Fruit fly (Drosophila melanogaster) whole organism: ENCODE results near the gene ND-B18.

Experiments used
- CG8478 ChIP-seq: fragments of >200 bp; optimal IDR thresholded peaks from 2 replicates; lab custom pipeline; 2018; ENCODE audit warnings: inconsistent platforms
- Dll ChIP-seq: fragments of >200 bp; optimal IDR thresholded peaks from 2 replicates; lab custom pipeline; 2017
- EcR ChIP-seq, 2 experiments: fragments of >200 bp; optimal IDR thresholded peaks; 2 replicates each; lab custom pipeline; 2017; ENCODE audit warnings: missing biosample characterization in 2 of 2, missing genetic modification characterization in 2 of 2, missing genetic modification reagents in 2 of 2
- pan ChIP-seq: fragments of >200 bp; optimal IDR thresholded peaks from 2 replicates; lab custom pipeline; 2017
- psq ChIP-seq: fragments of >200 bp; optimal IDR thresholded peaks from 2 replicates; lab custom pipeline; 2017
- usp ChIP-seq: fragments of >200 bp; optimal IDR thresholded peaks from 2 replicates; lab custom pipeline; 2017; ENCODE audit warnings: missing biosample characterization, missing genetic modification characterization, mixed read lengths

Gene ND-B18

dm6 chrX:15042499-15042898 is 21.0 kb upstream of the ND-B18 start:
- TF ChIP-seq psq (lab: Kevin White, UChicago) (no peak), CG8478 (lab: Kevin White, UChicago) (no peak), Dll (lab: Kevin White, UChicago) (no peak), pan (lab: Kevin White, UChicago) (no peak), usp (GFP tag; lab: Kevin White, UChicago) (no peak), EcR (GFP tag; optimal IDR thresholded peaks at IDR 0.05; lab: Kevin White, UChicago) (no peak)

- TF ChIP-seq EcR (GFP tag; optimal IDR thresholded peaks at IDR 0.05; lab: Kevin White, UChicago), result no peak
- TF ChIP-seq usp (GFP tag; lab: Kevin White, UChicago), result no peak
- no peak for TF ChIP-seq Dll (lab: Kevin White, UChicago)
- no peak for TF ChIP-seq CG8478 (lab: Kevin White, UChicago)
- TF ChIP-seq psq (lab: Kevin White, UChicago), result no peak
- no peak for TF ChIP-seq pan (lab: Kevin White, UChicago)
These were observed 20.4 kb upstream of the ND-B18 start for dm6 chrX:15043013-15043699.

- TF ChIP-seq psq (lab: Kevin White, UChicago) (no peak), pan (lab: Kevin White, UChicago) (no peak), usp (GFP tag; lab: Kevin White, UChicago) (no peak), EcR (GFP tag; optimal IDR thresholded peaks at IDR 0.05; lab: Kevin White, UChicago) (no peak), CG8478 (lab: Kevin White, UChicago) (no peak), Dll (lab: Kevin White, UChicago) (no peak)
These were observed 19.8 kb upstream of the ND-B18 start, which contains the start of gene CG5541 for dm6 chrX:15043700-15044225. TSS of gene CG5541 (plus strand) at chrX:15044123.

- TF ChIP-seq pan (lab: Kevin White, UChicago) (no peak), psq (lab: Kevin White, UChicago) (no peak), CG8478 (lab: Kevin White, UChicago) (no peak), EcR (GFP tag; optimal IDR thresholded peaks at IDR 0.05; lab: Kevin White, UChicago) (no peak), usp (GFP tag; lab: Kevin White, UChicago) (no peak), Dll (lab: Kevin White, UChicago) (no peak)
These were observed 17.9 kb upstream of the ND-B18 start for dm6 chrX:15045608-15046007.

- no peak for TF ChIP-seq EcR (GFP tag; optimal IDR thresholded peaks at IDR 0.05; lab: Kevin White, UChicago)
- no peak for TF ChIP-seq pan (lab: Kevin White, UChicago)
- no peak for TF ChIP-seq usp (GFP tag; lab: Kevin White, UChicago)
- TF ChIP-seq CG8478 (lab: Kevin White, UChicago), result no peak
- TF ChIP-seq psq (lab: Kevin White, UChicago), result no peak
These were observed 14.8 kb upstream of the ND-B18 start for dm6 chrX:15048713-15049112.

dm6 chrX:15062619-15063018 is 914 bp upstream of the ND-B18 start:
- TF ChIP-seq EcR (GFP tag; optimal IDR thresholded peaks at IDR 0.05; lab: Kevin White, UChicago), result no peak
- TF ChIP-seq CG8478 (lab: Kevin White, UChicago), result no peak
- no peak for TF ChIP-seq pan (lab: Kevin White, UChicago)
- TF ChIP-seq usp (GFP tag; lab: Kevin White, UChicago), result no peak
- TF ChIP-seq psq (lab: Kevin White, UChicago), result no peak
- no peak for TF ChIP-seq Dll (lab: Kevin White, UChicago)

- no peak for TF ChIP-seq usp (GFP tag; lab: Kevin White, UChicago)
- no peak for TF ChIP-seq Dll (lab: Kevin White, UChicago)
- no peak for TF ChIP-seq EcR (GFP tag; optimal IDR thresholded peaks at IDR 0.05; lab: Kevin White, UChicago)
- no peak for TF ChIP-seq CG8478 (lab: Kevin White, UChicago)
- TF ChIP-seq psq (lab: Kevin White, UChicago), result no peak
- no peak for TF ChIP-seq pan (lab: Kevin White, UChicago)
These were observed 3.0 kb downstream of the ND-B18 start, which contains the start of the genes opm and dob for dm6 chrX:15066374-15067057. TSS of gene opm (minus strand) at chrX:15066432. TSS of gene dob (plus strand) at chrX:15067007.

dm6 chrX:15068537-15068936 is 5.0 kb downstream of the ND-B18 start:
- TF ChIP-seq EcR (GFP tag; optimal IDR thresholded peaks at IDR 0.05; lab: Kevin White, UChicago), result no peak
- no peak for TF ChIP-seq CG8478 (lab: Kevin White, UChicago)
- TF ChIP-seq usp (GFP tag; lab: Kevin White, UChicago), result no peak
- no peak for TF ChIP-seq Dll (lab: Kevin White, UChicago)
- TF ChIP-seq pan (lab: Kevin White, UChicago), result no peak
- TF ChIP-seq psq (lab: Kevin White, UChicago), result no peak

- TF ChIP-seq psq (lab: Kevin White, UChicago), result no peak
- no peak for TF ChIP-seq EcR (GFP tag; optimal IDR thresholded peaks at IDR 0.05; lab: Kevin White, UChicago)
- TF ChIP-seq Dll (lab: Kevin White, UChicago), result no peak
- no peak for TF ChIP-seq CG8478 (lab: Kevin White, UChicago)
- no peak for TF ChIP-seq pan (lab: Kevin White, UChicago)
- TF ChIP-seq usp (GFP tag; lab: Kevin White, UChicago), result no peak
These were observed 5.9 kb downstream of the ND-B18 start for dm6 chrX:15069417-15069896.

dm6 chrX:15070137-15070536 is 6.6 kb downstream of the ND-B18 start:
- TF ChIP-seq Dll (lab: Kevin White, UChicago), result no peak
- TF ChIP-seq pan (lab: Kevin White, UChicago), result no peak
- no peak for TF ChIP-seq EcR (GFP tag; optimal IDR thresholded peaks at IDR 0.05; lab: Kevin White, UChicago)
